Fruit fly (Drosophila melanogaster) whole organism, pupa: ENCODE measurements around the gene Art2.

Source experiments
- CG12605 ChIP-seq: fragments of 200-800 bp; sonication (Bioruptor generic); IDR thresholded peaks from 2 replicates; pipeline ENCODE4 v1.3.6; 2022; ENCODE audit warnings: missing biosample characterization, missing genetic modification characterization
- CG14655 ChIP-seq: fragments of 200-800 bp; sonication (Bioruptor generic); optimal IDR thresholded peaks from 3 replicates; lab custom pipeline; 2017; ENCODE audit warnings: mild to moderate bottlenecking, missing biosample characterization, missing genetic modification reagents, missing genetic modification characterization
- CG32121 ChIP-seq: fragments of 200-800 bp; sonication (Bioruptor generic); IDR thresholded peaks from 2 replicates; pipeline ENCODE4 v1.3.6; 2022; ENCODE audit warnings: missing biosample characterization, missing genetic modification characterization
- CG9948 ChIP-seq: fragments of 200-800 bp; sonication (Bioruptor generic); optimal IDR thresholded peaks from 2 replicates; lab custom pipeline; 2018; ENCODE audit warnings: missing biosample characterization, mild to moderate bottlenecking, missing genetic modification characterization, moderate library complexity
- EcR ChIP-seq: fragments of 200-800 bp; sonication (Bioruptor generic); optimal IDR thresholded peaks from 3 replicates; lab custom pipeline; 2019; ENCODE audit warnings: missing biosample characterization, missing genetic modification characterization, mild to moderate bottlenecking, moderate library complexity, missing genetic modification reagents
- Ets98B ChIP-seq: fragments of 200-800 bp; sonication (Bioruptor generic); IDR thresholded peaks from 2 replicates; pipeline ENCODE4 v1.3.6; 2022; ENCODE audit warnings: missing biosample characterization, missing genetic modification characterization
- fd96Ca ChIP-seq: fragments of 200-800 bp; sonication (Bioruptor generic); IDR thresholded peaks from 3 replicates; pipeline ENCODE4 v1.3.6; 2022; ENCODE audit warnings: missing biosample characterization, missing genetic modification characterization

dm6 chr2L:4296887-4297286 lies 15.8 kb upstream of the Art2 start:
- TF ChIP-seq CG14655 (no peak), CG32121 (GFP tag; lab: Robert Waterston, UW) (no peak), fd96Ca (GFP tag; lab: Robert Waterston, UW) (no peak), EcR (GFP tag; lab: Kevin White, UChicago) (peak; percentile 46), CG12605 (GFP tag; lab: Robert Waterston, UW) (no peak), CG9948 (no peak), Ets98B (no peak)
